Fruit fly (Drosophila melanogaster) whole organism, pupa: Measurements from ENCODE around the gene CG6769.

Experiments used
- CG10348 ChIP-seq: fragments of 200-800 bp; sonication (Bioruptor generic); IDR thresholded peaks from 2 replicates; pipeline ENCODE4 v1.3.6; 2022; ENCODE audit warnings: missing biosample characterization, missing genetic modification characterization
- CG12605 ChIP-seq: fragments of 200-800 bp; sonication (Bioruptor generic); IDR thresholded peaks from 2 replicates; pipeline ENCODE4 v1.3.6; 2022; ENCODE audit warnings: missing biosample characterization, missing genetic modification characterization
- CG13204 ChIP-seq: fragments of 200-800 bp; sonication (Bioruptor generic); optimal IDR thresholded peaks from 2 replicates; lab custom pipeline; 2018; ENCODE audit warnings: missing biosample characterization, mild to moderate bottlenecking, missing genetic modification characterization, moderate library complexity
- CG14655 ChIP-seq: fragments of 200-800 bp; sonication (Bioruptor generic); optimal IDR thresholded peaks from 3 replicates; lab custom pipeline; 2017; ENCODE audit warnings: mild to moderate bottlenecking, missing biosample characterization, missing genetic modification reagents, missing genetic modification characterization
- CG15710 ChIP-seq: fragments of 200-800 bp; sonication (Bioruptor generic); optimal IDR thresholded peaks from 2 replicates; lab custom pipeline; 2018; ENCODE audit warnings: missing biosample characterization, mild to moderate bottlenecking, missing genetic modification characterization, moderate library complexity
- CG17806 ChIP-seq: fragments of 200-800 bp; sonication (Bioruptor generic); optimal IDR thresholded peaks from 2 replicates; lab custom pipeline; 2018; ENCODE audit warnings: missing biosample characterization, mild to moderate bottlenecking, missing genetic modification characterization, moderate library complexity
- CG32121 ChIP-seq: fragments of 200-800 bp; sonication (Bioruptor generic); IDR thresholded peaks from 2 replicates; pipeline ENCODE4 v1.3.6; 2022; ENCODE audit warnings: missing biosample characterization, missing genetic modification characterization
- CG34367 ChIP-seq: fragments of 200-800 bp; sonication (Bioruptor generic); optimal IDR thresholded peaks from 2 replicates; lab custom pipeline; 2018; ENCODE audit warnings: missing biosample characterization, mild to moderate bottlenecking, missing genetic modification characterization
- CG4496 ChIP-seq: fragments of 200-800 bp; sonication (Bioruptor generic); IDR thresholded peaks from 3 replicates; pipeline ENCODE4 v1.3.6; 2022; ENCODE audit warnings: missing biosample characterization, missing genetic modification characterization
- CG8159 ChIP-seq: fragments of 200-800 bp; sonication (Bioruptor generic); optimal IDR thresholded peaks from 3 replicates; lab custom pipeline; 2018; ENCODE audit warnings: missing biosample characterization, mild to moderate bottlenecking, missing genetic modification characterization, moderate library complexity
- CG8301 ChIP-seq: fragments of 200-800 bp; sonication (Bioruptor generic); optimal IDR thresholded peaks from 2 replicates; lab custom pipeline; 2018; ENCODE audit warnings: missing biosample characterization, mild to moderate bottlenecking, missing genetic modification characterization
- CG9948 ChIP-seq: fragments of 200-800 bp; sonication (Bioruptor generic); optimal IDR thresholded peaks from 2 replicates; lab custom pipeline; 2018; ENCODE audit warnings: missing biosample characterization, mild to moderate bottlenecking, missing genetic modification characterization, moderate library complexity
- D1 ChIP-seq: fragments of 200-800 bp; sonication (Bioruptor generic); optimal IDR thresholded peaks from 2 replicates; lab custom pipeline; 2018; ENCODE audit warnings: missing biosample characterization, mild to moderate bottlenecking, missing genetic modification characterization, moderate library complexity
- EcR ChIP-seq: fragments of 200-800 bp; sonication (Bioruptor generic); optimal IDR thresholded peaks from 3 replicates; lab custom pipeline; 2019; ENCODE audit warnings: missing biosample characterization, missing genetic modification characterization, mild to moderate bottlenecking, moderate library complexity, missing genetic modification reagents
- Ets98B ChIP-seq: fragments of 200-800 bp; sonication (Bioruptor generic); IDR thresholded peaks from 2 replicates; pipeline ENCODE4 v1.3.6; 2022; ENCODE audit warnings: missing biosample characterization, missing genetic modification characterization
- Pif1A ChIP-seq: fragments of 200-800 bp; sonication (Bioruptor generic); optimal IDR thresholded peaks from 3 replicates; lab custom pipeline; 2016; ENCODE audit warnings: missing biosample characterization, missing genetic modification characterization
- Pif1B ChIP-seq: fragments of 200-800 bp; sonication (Bioruptor generic); optimal IDR thresholded peaks from 3 replicates; lab custom pipeline; 2016; ENCODE audit warnings: missing biosample characterization, missing genetic modification characterization
- Snoo ChIP-seq: fragments of 200-800 bp; sonication (Bioruptor generic); optimal IDR thresholded peaks from 3 replicates; lab custom pipeline; 2017; ENCODE audit warnings: missing biosample characterization, mild to moderate bottlenecking, missing genetic modification characterization, inconsistent platforms
- fd96Ca ChIP-seq: fragments of 200-800 bp; sonication (Bioruptor generic); IDR thresholded peaks from 3 replicates; pipeline ENCODE4 v1.3.6; 2022; ENCODE audit warnings: missing biosample characterization, missing genetic modification characterization
- gl ChIP-seq: fragments of 200-800 bp; sonication (Bioruptor generic); optimal IDR thresholded peaks from 2 replicates; lab custom pipeline; 2018; ENCODE audit warnings: missing biosample characterization, mild to moderate bottlenecking, missing genetic modification characterization
- rn ChIP-seq: fragments of 200-800 bp; sonication (Bioruptor generic); IDR thresholded peaks from 2 replicates; pipeline ENCODE4 v1.3.6; 2022; ENCODE audit warnings: missing biosample characterization, missing genetic modification characterization

The CG6769 gene

dm6 chrX:17830211-17830616 lies 30.6 kb upstream of the CG6769 start:
- TF ChIP-seq CG15710 (peak; percentile 54), CG13204 (GFP tag; lab: Kevin White, UChicago) (no peak), CG34367 (tag; lab: Kevin White, UChicago) (peak; percentile 32), CG8301 (peak; percentile 52), CG4496 (GFP tag; lab: Robert Waterston, UW) (no peak), CG8159 (tag; lab: Kevin White, UChicago) (peak; percentile 69), Pif1A (GFP tag; lab: Kevin White, UChicago) (peak; percentile 40), Ets98B (GFP tag; lab: Robert Waterston, UW) (no peak), Pif1B (GFP tag; lab: Kevin White, UChicago) (peak; percentile 58), CG9948 (tag; lab: Kevin White, UChicago) (peak; percentile 53), Snoo (tag; lab: Kevin White, UChicago) (peak; percentile 11), EcR (no peak), CG10348 (no peak), rn (GFP tag; lab: Robert Waterston, UW) (no peak), CG32121 (GFP tag; lab: Robert Waterston, UW) (no peak), CG14655 (GFP tag; lab: Kevin White, UChicago) (peak; percentile 65), fd96Ca (GFP tag; lab: Robert Waterston, UW) (no peak), CG17806 (tag; lab: Kevin White, UChicago) (peak; percentile 9), gl (tag; lab: Kevin White, UChicago) (no peak), D1 (tag; lab: Kevin White, UChicago) (no peak), CG12605 (GFP tag; lab: Robert Waterston, UW) (no peak)

DNA sequence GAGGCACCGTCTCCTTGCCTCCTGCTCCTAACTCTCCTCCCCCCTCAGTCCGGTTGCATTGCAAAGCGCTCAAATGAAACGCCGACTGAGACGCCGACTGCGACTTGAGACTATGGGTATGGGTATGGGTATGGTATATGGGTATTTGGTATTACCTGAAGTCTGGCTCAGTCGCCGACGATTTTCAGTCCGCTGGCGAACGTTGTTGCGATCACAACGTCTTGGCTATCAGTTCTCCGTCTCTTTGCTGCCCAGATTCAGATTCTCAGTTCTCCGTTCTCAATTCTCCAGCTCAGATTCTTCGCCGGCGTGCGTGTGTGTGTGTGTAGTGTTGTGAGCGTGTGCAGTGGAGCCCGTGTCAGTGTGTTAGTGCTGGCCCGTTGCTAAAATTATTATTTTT lies 30.2 kb upstream of the CG6769 start, which contains the start of gene CG6398:
CG6398 (plus strand) TSS at position 185 of the 400 bp plus-strand sequence.
- TF ChIP-seq gl (tag; lab: Kevin White, UChicago) (no peak), CG4496 (GFP tag; lab: Robert Waterston, UW) (peak; percentile 44; the same call in 1 of the 3 replicates), Pif1B (GFP tag; lab: Kevin White, UChicago) (no peak), CG10348 (no peak), Pif1A (GFP tag; lab: Kevin White, UChicago) (no peak), EcR (peak; percentile 36), CG9948 (tag; lab: Kevin White, UChicago) (no peak), CG8159 (tag; lab: Kevin White, UChicago) (no peak), CG12605 (GFP tag; lab: Robert Waterston, UW) (no peak), Snoo (tag; lab: Kevin White, UChicago) (no peak), CG13204 (GFP tag; lab: Kevin White, UChicago) (peak; percentile 64), Ets98B (GFP tag; lab: Robert Waterston, UW) (peak; percentile 37; the same call in 1 of the 2 replicates)

dm6 chrX:17832163-17833014 lies 28.4 kb upstream of the CG6769 start:
- TF ChIP-seq CG14655 (GFP tag; lab: Kevin White, UChicago) (peak; percentile 59), CG34367 (tag; lab: Kevin White, UChicago) (no peak), fd96Ca (GFP tag; lab: Robert Waterston, UW) (no peak), CG8301 (peak; percentile 46)
- TF ChIP-seq, all 21 proteins: peak for 2

- TF ChIP-seq gl (tag; lab: Kevin White, UChicago) (no peak), CG17806 (tag; lab: Kevin White, UChicago) (no peak), CG4496 (GFP tag; lab: Robert Waterston, UW) (peak; percentile 49; the same call in 2 of the 3 replicates), CG32121 (GFP tag; lab: Robert Waterston, UW) (0 out of 2 replicates have a peak, but pooled peaks have one; percentile 30), fd96Ca (GFP tag; lab: Robert Waterston, UW) (0 out of 3 replicates have a peak, but pooled peaks have one; percentile 24), CG12605 (GFP tag; lab: Robert Waterston, UW) (0 out of 2 replicates have a peak, but pooled peaks have one; percentile 7), EcR (peak; percentile 66), Ets98B (GFP tag; lab: Robert Waterston, UW) (peak; percentile 26; the same call in 1 of the 2 replicates)
These were observed 26.8 kb upstream of the CG6769 start for dm6 chrX:17833986-17834385.

DNA sequence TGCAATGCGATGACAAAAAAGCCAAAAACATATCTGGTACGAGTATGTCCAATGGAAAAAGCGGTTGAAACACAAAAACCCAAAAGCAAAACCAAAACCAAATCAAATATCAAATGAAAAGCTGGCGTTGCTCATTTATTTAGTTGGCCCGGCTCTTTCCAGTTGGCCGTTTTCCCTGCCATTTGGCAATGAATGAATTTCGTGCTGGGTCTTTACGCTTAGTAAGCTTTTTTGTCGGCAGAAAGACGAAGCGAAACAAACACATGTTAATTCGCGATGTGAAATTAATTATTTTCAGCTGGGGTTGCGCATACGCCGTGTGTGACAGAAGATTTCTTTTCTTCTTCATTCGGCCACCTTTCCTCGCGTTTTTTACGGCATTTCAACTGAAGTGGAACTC lies 26.0 kb upstream of the CG6769 start:
- no peak for TF ChIP-seq Ets98B (GFP tag; lab: Robert Waterston, UW)
- TF ChIP-seq rn (GFP tag; lab: Robert Waterston, UW): no peak
- TF ChIP-seq fd96Ca (GFP tag; lab: Robert Waterston, UW): no peak
- TF ChIP-seq Pif1B (GFP tag; lab: Kevin White, UChicago): no peak
- TF ChIP-seq CG4496 (GFP tag; lab: Robert Waterston, UW): no peak
- TF ChIP-seq EcR: no peak
- no peak for TF ChIP-seq D1 (tag; lab: Kevin White, UChicago)
- TF ChIP-seq CG10348: no peak
- no peak for TF ChIP-seq CG34367 (tag; lab: Kevin White, UChicago)
- no peak for TF ChIP-seq CG8301
- TF ChIP-seq CG13204 (GFP tag; lab: Kevin White, UChicago): no peak
- TF ChIP-seq CG17806 (tag; lab: Kevin White, UChicago): no peak
- no peak for TF ChIP-seq Pif1A (GFP tag; lab: Kevin White, UChicago)
- no peak for TF ChIP-seq CG9948 (tag; lab: Kevin White, UChicago)
- no peak for TF ChIP-seq CG15710
- no peak for TF ChIP-seq CG14655 (GFP tag; lab: Kevin White, UChicago)
- no peak for TF ChIP-seq gl (tag; lab: Kevin White, UChicago)
